Fruit fly (Drosophila melanogaster) whole organism, embryonic: ENCODE results near the gene puc.

Experiments used
- CG14441 ChIP-seq: fragments of 200-800 bp; sonication (Bioruptor generic); IDR thresholded peaks from 2 replicates; pipeline ENCODE4 v1.3.6; 2022; ENCODE audit warnings: missing biosample characterization, missing genetic modification characterization
- CG1529 ChIP-seq: fragments of 200-800 bp; sonication (Bioruptor generic); optimal IDR thresholded peaks from 3 replicates; lab custom pipeline; 2018; ENCODE audit warnings: missing biosample characterization, missing genetic modification characterization
- CG17802 ChIP-seq: fragments of 200-800 bp; sonication (Bioruptor generic); optimal IDR thresholded peaks from 2 replicates; lab custom pipeline; 2018; ENCODE audit warnings: missing biosample characterization, mild to moderate bottlenecking, missing genetic modification characterization, moderate library complexity
- CG9932 ChIP-seq: fragments of 200-800 bp; sonication (Bioruptor generic); IDR thresholded peaks from 2 replicates; pipeline ENCODE4 v1.3.6; 2022; ENCODE audit warnings: missing biosample characterization, missing genetic modification characterization
- Camta ChIP-seq: fragments of 200-800 bp; sonication (Bioruptor generic); optimal IDR thresholded peaks from 2 replicates; lab custom pipeline; 2016; ENCODE audit warnings: missing biosample characterization, missing genetic modification characterization
- HLHmδ ChIP-seq: fragments of 200-800 bp; sonication (Bioruptor generic); optimal IDR thresholded peaks from 2 replicates; lab custom pipeline; 2018; ENCODE audit warnings: missing biosample characterization, mild to moderate bottlenecking, missing genetic modification characterization, moderate library complexity
- ash1 ChIP-seq: fragments of 200-800 bp; sonication (Bioruptor generic); optimal IDR thresholded peaks from 2 replicates; lab custom pipeline; 2018; ENCODE audit warnings: missing biosample characterization, mild to moderate bottlenecking, missing genetic modification characterization
- ato ChIP-seq: fragments of 200-800 bp; sonication (Bioruptor generic); IDR thresholded peaks from 2 replicates; pipeline ENCODE4 v1.3.6; 2022; ENCODE audit warnings: missing biosample characterization, missing genetic modification characterization; ENCODE audit not compliant: partially characterized antibody
- grn ChIP-seq: fragments of 200-800 bp; sonication (Bioruptor generic); optimal IDR thresholded peaks from 3 replicates; lab custom pipeline; 2017; ENCODE audit warnings: missing biosample characterization, missing genetic modification characterization
- lilli ChIP-seq: fragments of 200-800 bp; sonication (Bioruptor generic); optimal IDR thresholded peaks from 3 replicates; lab custom pipeline; 2016; ENCODE audit warnings: missing biosample characterization, missing genetic modification characterization
- unc-4 ChIP-seq: fragments of 200-800 bp; sonication (Bioruptor generic); IDR thresholded peaks from 2 replicates; pipeline ENCODE4 v1.3.6; 2022; ENCODE audit warnings: missing biosample characterization, missing genetic modification characterization; ENCODE audit not compliant: partially characterized antibody

DNA sequence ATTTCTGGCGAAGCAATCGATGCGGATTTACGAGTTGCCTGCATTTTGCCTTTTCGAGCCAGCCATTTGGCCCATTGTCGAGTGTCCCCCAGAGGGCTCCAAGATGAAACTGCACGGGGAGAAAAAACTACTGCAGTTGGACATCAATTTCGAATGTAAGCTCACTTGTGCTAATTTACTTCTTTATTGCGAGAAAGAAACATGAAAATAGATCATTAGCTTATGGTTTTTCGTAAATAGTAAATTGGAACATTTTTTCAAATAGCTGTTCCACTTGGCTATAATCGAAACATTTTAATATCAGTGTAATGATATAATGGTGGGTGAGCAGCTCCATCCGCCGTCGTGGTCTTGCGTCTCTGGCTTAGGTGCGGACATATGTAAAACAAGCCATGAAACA is 27.3 kb downstream of the puc start:
- TF ChIP-seq CG9932 (no peak), HLHmδ (no peak), CG17802 (tag; lab: Kevin White, UChicago) (no peak), CG14441 (GFP tag; lab: Robert Waterston, UW) (no peak), unc-4 (GFP tag; lab: Robert Waterston, UW) (no peak), ash1 (no peak), Camta (GFP tag; lab: Kevin White, UChicago) (no peak), ato (no peak), CG1529 (GFP tag; lab: Kevin White, UChicago) (no peak), lilli (GFP tag; lab: Kevin White, UChicago) (no peak), grn (GFP tag; lab: Kevin White, UChicago) (no peak)
